Fruit fly (Drosophila melanogaster): ENCODE measurements around the gene RunxA.

- no peak for TF ChIP-seq Sin3A (optimal IDR thresholded peaks at IDR 0.05)
- no peak for TF ChIP-seq ttk (optimal IDR thresholded peaks at IDR 0.05)
- no peak for TF ChIP-seq psq (optimal IDR thresholded peaks at IDR 0.05)
- no peak for TF ChIP-seq Myc (optimal IDR thresholded peaks at IDR 0.05)
Measured at dm6 chrX:20638054-20638453, 14.5 kb upstream of the RunxA start.

Data from Kc167 (cell line).